Worm (Caenorhabditis elegans) whole organism, L2 larva: Measurements from ENCODE around the gene ZK856.19.
A peak's percentile ranks its signal among the peaks of the same experiment; 100 is the strongest.

Source experiments
- F13H6.1 ChIP-seq: sonication (generic microtip); optimal IDR thresholded peaks from 2 replicates; lab custom pipeline; 2016; ENCODE audit warnings: missing genetic modification characterization, missing compliant biosample characterization
- R02D3.7 ChIP-seq: fragments of 150-350 bp; optimal IDR thresholded peaks from 2 replicates; lab custom pipeline; 2014; ENCODE audit warnings: missing biosample characterization, missing genetic modification characterization
- Y55F3AM.14 ChIP-seq: fragments of 200-800 bp; sonication (Bioruptor generic); optimal IDR thresholded peaks from 2 replicates; lab custom pipeline; 2018; ENCODE audit warnings: mild to moderate bottlenecking, missing genetic modification characterization, missing compliant biosample characterization
- alr-1 ChIP-seq: fragments of 150-350 bp; optimal IDR thresholded peaks from 2 replicates; lab custom pipeline; 2014; ENCODE audit warnings: missing biosample characterization, missing genetic modification characterization
- aly-2 ChIP-seq: fragments of 150-350 bp; optimal IDR thresholded peaks from 2 replicates; lab custom pipeline; 2014; ENCODE audit warnings: missing biosample characterization, missing genetic modification characterization
- ama-1 ChIP-seq: fragments of 150-350 bp; optimal IDR thresholded peaks from 2 replicates; lab custom pipeline; 2018; ENCODE audit warnings: inconsistent platforms
- blmp-1 ChIP-seq: sonication (generic microtip); optimal IDR thresholded peaks from 2 replicates; lab custom pipeline; 2017; ENCODE audit warnings: missing genetic modification characterization, mild to moderate bottlenecking, missing compliant biosample characterization, antibody characterized with exemption, moderate library complexity; ENCODE audit not compliant: insufficient read depth
- ceh-82 ChIP-seq: fragments of 150-350 bp; optimal IDR thresholded peaks from 2 replicates; lab custom pipeline; 2014; ENCODE audit warnings: missing biosample characterization, missing genetic modification characterization
- crh-2 ChIP-seq: sonication (generic microtip); optimal IDR thresholded peaks from 2 replicates; lab custom pipeline; 2017; ENCODE audit warnings: missing biosample characterization, missing genetic modification characterization
- elt-1 ChIP-seq: fragments of 150-350 bp; optimal IDR thresholded peaks from 2 replicates; lab custom pipeline; 2014; ENCODE audit warnings: missing biosample characterization, missing genetic modification characterization
- fos-1 ChIP-seq: fragments of 150-350 bp; optimal IDR thresholded peaks from 2 replicates; lab custom pipeline; 2014; ENCODE audit warnings: missing biosample characterization, missing genetic modification characterization
- gmeb-1 ChIP-seq: fragments of 150-350 bp; optimal IDR thresholded peaks from 2 replicates; lab custom pipeline; 2014; ENCODE audit warnings: missing biosample characterization, missing genetic modification characterization
- lin-11 ChIP-seq: fragments of 150-350 bp; sonication (generic microtip); optimal IDR thresholded peaks from 2 replicates; lab custom pipeline; 2014; ENCODE audit warnings: missing biosample characterization, missing genetic modification characterization, inconsistent platforms, mixed read lengths
- lsy-2 ChIP-seq, 2 experiments: fragments of 150-350 bp in 1 of 2; sonication (generic microtip) in 1 of 2; optimal IDR thresholded peaks; 2 replicates each; lab custom pipeline; 2014 to 2017; ENCODE audit warnings: missing biosample characterization in 2 of 2, missing genetic modification characterization in 2 of 2
- mab-5 ChIP-seq: fragments of 150-350 bp; optimal IDR thresholded peaks from 2 replicates; lab custom pipeline; 2014; ENCODE audit warnings: missing biosample characterization, missing genetic modification characterization
- mdl-1 ChIP-seq, 2 experiments: fragments of 150-350 bp in 1 of 2; sonication (generic microtip) in 1 of 2; optimal IDR thresholded peaks; 2 replicates each; lab custom pipeline; 2017; ENCODE audit warnings: missing biosample characterization in 2 of 2, missing genetic modification characterization in 2 of 2
- nhr-10 ChIP-seq: sonication (generic microtip); optimal IDR thresholded peaks from 2 replicates; lab custom pipeline; 2017; ENCODE audit warnings: missing biosample characterization, missing genetic modification characterization
- nhr-11 ChIP-seq: fragments of 150-350 bp; optimal IDR thresholded peaks from 2 replicates; lab custom pipeline; 2014; ENCODE audit warnings: missing biosample characterization, missing genetic modification characterization
- nhr-129 ChIP-seq: fragments of 150-350 bp; optimal IDR thresholded peaks from 2 replicates; lab custom pipeline; 2014; ENCODE audit warnings: missing biosample characterization, missing genetic modification characterization
- nhr-21 ChIP-seq: fragments of 150-350 bp; optimal IDR thresholded peaks from 2 replicates; lab custom pipeline; 2014; ENCODE audit warnings: missing biosample characterization, missing genetic modification characterization
- nhr-237 ChIP-seq: fragments of 150-350 bp; optimal IDR thresholded peaks from 2 replicates; lab custom pipeline; 2014; ENCODE audit warnings: missing biosample characterization, missing genetic modification characterization
- nhr-25 ChIP-seq: fragments of 150-350 bp; sonication (generic microtip); optimal IDR thresholded peaks from 3 replicates; lab custom pipeline; 2014; ENCODE audit warnings: missing biosample characterization, missing genetic modification characterization
- nhr-6 ChIP-seq: fragments of 150-350 bp; optimal IDR thresholded peaks from 2 replicates; lab custom pipeline; 2014; ENCODE audit warnings: missing biosample characterization, missing genetic modification characterization
- nhr-77 ChIP-seq: fragments of 150-350 bp; optimal IDR thresholded peaks from 2 replicates; lab custom pipeline; 2014; ENCODE audit warnings: missing biosample characterization, missing genetic modification characterization
- peb-1 ChIP-seq: fragments of 150-350 bp; optimal IDR thresholded peaks from 2 replicates; lab custom pipeline; 2014; ENCODE audit warnings: missing biosample characterization, missing genetic modification characterization
- sem-4 ChIP-seq: fragments of 150-350 bp; optimal IDR thresholded peaks from 2 replicates; lab custom pipeline; 2014; ENCODE audit warnings: missing biosample characterization, missing genetic modification reagents, missing genetic modification characterization
- skn-1 ChIP-seq: sonication (generic microtip); optimal IDR thresholded peaks from 2 replicates; lab custom pipeline; 2017; ENCODE audit warnings: missing biosample characterization, missing genetic modification characterization
- sma-3 ChIP-seq: sonication (generic microtip); optimal IDR thresholded peaks from 2 replicates; lab custom pipeline; 2016; ENCODE audit warnings: missing genetic modification reagents, missing genetic modification characterization, missing compliant biosample characterization
- sma-9 ChIP-seq, 2 experiments: fragments of 150-350 bp in 1 of 2; sonication (generic microtip) in 1 of 2; optimal IDR thresholded peaks; 2 replicates each; lab custom pipeline; 2014 to 2016; ENCODE audit warnings: missing genetic modification characterization in 2 of 2, mild to moderate bottlenecking in 1 of 2, missing biosample characterization in 1 of 2, missing compliant biosample characterization in 1 of 2, missing genetic modification reagents in 1 of 2, moderate library complexity in 1 of 2
- snpc-4 ChIP-seq: fragments of 150-350 bp; optimal IDR thresholded peaks from 2 replicates; lab custom pipeline; 2014; ENCODE audit warnings: missing biosample characterization, missing genetic modification characterization
- unc-39 ChIP-seq: fragments of 150-350 bp; optimal IDR thresholded peaks from 2 replicates; lab custom pipeline; 2014; ENCODE audit warnings: missing biosample characterization, missing genetic modification characterization
- unc-55 ChIP-seq: fragments of 150-350 bp; sonication (generic microtip); optimal IDR thresholded peaks from 3 replicates; lab custom pipeline; 2014; ENCODE audit warnings: missing biosample characterization, missing genetic modification reagents, missing genetic modification characterization
- unc-62 ChIP-seq: fragments of 150-350 bp; optimal IDR thresholded peaks from 2 replicates; lab custom pipeline; 2014; ENCODE audit warnings: missing biosample characterization, missing genetic modification reagents, missing genetic modification characterization
- zag-1 ChIP-seq: fragments of 150-350 bp; optimal IDR thresholded peaks from 2 replicates; lab custom pipeline; 2014; ENCODE audit warnings: missing biosample characterization, missing genetic modification characterization
- ztf-1 ChIP-seq: fragments of 200-800 bp; sonication (Bioruptor generic); conservative IDR thresholded peaks from 2 replicates; pipeline ENCODE4 v1.3.6; 2022; ENCODE audit warnings: missing genetic modification characterization, missing compliant biosample characterization
- ztf-11 ChIP-seq: sonication (generic microtip); optimal IDR thresholded peaks from 2 replicates; lab custom pipeline; 2017; ENCODE audit warnings: missing biosample characterization, missing genetic modification characterization
- ztf-4 ChIP-seq: fragments of 150-350 bp; optimal IDR thresholded peaks from 2 replicates; lab custom pipeline; 2014; ENCODE audit warnings: missing biosample characterization, missing genetic modification characterization

Gene ZK856.19

DNA sequence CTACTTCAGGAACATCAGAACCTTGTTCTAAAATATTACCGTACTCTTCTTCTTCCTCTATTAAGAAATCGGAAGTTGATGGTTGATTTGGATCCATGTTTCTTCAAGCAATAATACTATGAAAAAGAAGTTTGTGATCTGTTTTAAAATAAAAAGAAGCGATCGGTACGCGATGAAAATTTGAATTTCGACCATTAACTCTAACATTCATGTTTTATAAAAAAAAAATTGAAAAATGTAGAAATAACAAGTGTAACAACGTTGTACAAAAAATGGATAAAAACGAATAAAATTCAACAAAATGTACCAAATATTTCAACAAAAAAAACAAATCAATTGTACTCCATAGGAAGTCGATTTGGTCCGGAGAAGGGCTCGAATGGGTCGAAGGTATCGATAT is 5.5 kb upstream of the ZK856.19 start, which contains the start of gene tftc-3:
tftc-3 (minus strand) TSS at position 101 of the 400 bp plus-strand sequence.
- TF ChIP-seq mab-5 (tag; lab: Kevin White, UChicago): no peak
- TF ChIP-seq nhr-6 (tag; lab: Kevin White, UChicago): no peak

DNA sequence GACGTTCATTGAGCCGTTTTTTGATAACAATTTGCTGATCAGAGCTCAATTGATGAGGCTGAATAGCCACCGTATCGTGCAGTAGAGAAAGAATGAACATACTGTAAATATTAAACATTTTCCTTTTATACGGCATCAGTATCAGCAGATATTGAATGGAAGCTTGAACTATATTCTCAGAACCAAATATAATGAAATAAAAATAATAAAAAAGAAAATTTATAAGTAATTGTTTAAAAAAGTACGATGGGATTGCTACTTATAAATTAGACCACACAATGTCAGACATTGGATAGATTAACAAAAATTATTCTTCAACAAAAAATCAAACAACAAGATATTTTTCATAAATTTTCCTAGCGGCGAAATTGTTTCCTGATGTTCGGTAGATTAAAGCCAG is 1.8 kb upstream of the ZK856.19 start, which contains the start of gene rpc-25:
rpc-25 (minus strand) TSS at position 101 of the 400 bp plus-strand sequence.
- TF ChIP-seq alr-1 (tag; lab: Kevin White, UChicago) (no peak), ztf-11 (tag; lab: Kevin White, UChicago) (no peak), nhr-21 (no peak)

DNA sequence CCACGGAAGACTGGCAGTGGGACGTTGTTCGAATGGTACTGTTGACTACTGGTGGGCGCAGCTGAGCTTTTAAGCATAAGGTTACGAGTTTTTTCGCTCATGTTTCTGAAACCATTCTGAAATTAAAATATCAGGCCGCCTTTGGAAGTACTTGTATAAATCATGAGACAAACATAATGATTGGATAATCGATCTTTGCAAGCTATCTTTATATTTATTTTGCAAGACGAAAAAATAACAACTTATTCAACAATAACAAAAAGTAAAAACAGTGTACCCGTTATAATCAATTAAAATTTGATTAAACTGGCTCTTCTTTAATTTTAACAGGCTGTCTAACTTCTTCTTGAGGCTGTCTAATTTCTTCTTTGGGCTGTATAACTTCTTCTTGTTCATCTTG is 770 bp upstream of the ZK856.19 start, which contains the start of gene ZK856.16:
ZK856.16 (minus strand) TSS at position 101 of the 400 bp plus-strand sequence.
- TF ChIP-seq ama-1 (lab: Kevin White, UChicago): no peak

ce11 chrV:10203435-10204009 is 1.2 kb downstream of the ZK856.19 start, which contains the start of gene chpf-1:
chpf-1 (minus strand) TSS chrV:10203485.
- peak; percentile 70 for TF ChIP-seq fos-1 (tag; lab: Kevin White, UChicago)
- no peak for TF ChIP-seq elt-1 (tag; lab: Kevin White, UChicago)
- peak; percentile 76 for TF ChIP-seq crh-2 (tag; lab: Kevin White, UChicago)
- TF ChIP-seq mdl-1 (tag; optimal IDR thresholded peaks at IDR 0.05; lab: Kevin White, UChicago): no peak
- TF ChIP-seq unc-39 (tag; lab: Kevin White, UChicago): no peak
- TF ChIP-seq lsy-2 (tag; optimal IDR thresholded peaks at IDR 0.05; lab: Kevin White, UChicago): peak in 1 of 2 experiments; percentile 0
- TF ChIP-seq nhr-237 (tag; lab: Kevin White, UChicago): no peak
- TF ChIP-seq gmeb-1 (tag; lab: Kevin White, UChicago): no peak
- TF ChIP-seq ceh-82 (tag; lab: Kevin White, UChicago): no peak
- TF ChIP-seq skn-1 (tag; lab: Kevin White, UChicago): no peak
- no peak for TF ChIP-seq ztf-1 (GFP tag; lab: Robert Waterston, UW)
- TF ChIP-seq ama-1 (lab: Kevin White, UChicago): peak; percentile 17
- TF ChIP-seq nhr-25: no peak
- no peak for TF ChIP-seq lin-11 (tag; lab: Kevin White, UChicago)
- TF ChIP-seq peb-1 (tag; lab: Kevin White, UChicago): no peak
- TF ChIP-seq Y55F3AM.14: no peak
- no peak for TF ChIP-seq nhr-6 (tag; lab: Kevin White, UChicago)
- TF ChIP-seq nhr-11: no peak
- TF ChIP-seq snpc-4 (tag; lab: Kevin White, UChicago): no peak
- TF ChIP-seq nhr-129: peak; percentile 14
- peak; percentile 59 for TF ChIP-seq blmp-1
- no peak for TF ChIP-seq R02D3.7 (tag; lab: Kevin White, UChicago)
- TF ChIP-seq unc-62: no peak
- TF ChIP-seq sem-4 (tag; lab: Kevin White, UChicago): no peak
- no peak for TF ChIP-seq zag-1 (tag; lab: Kevin White, UChicago)
- no peak for TF ChIP-seq unc-55 (GFP tag; lab: Kevin White, UChicago)
- TF ChIP-seq nhr-10 (tag; lab: Kevin White, UChicago): no peak
- no peak for TF ChIP-seq F13H6.1
- no peak for TF ChIP-seq aly-2
- no peak for TF ChIP-seq ztf-4 (tag; lab: Kevin White, UChicago)
- no peak for TF ChIP-seq sma-3 (GFP tag; lab: Kevin White, UChicago)
- no peak for TF ChIP-seq nhr-77
- peak; percentile 2 for TF ChIP-seq sma-9 (GFP tag; optimal IDR thresholded peaks at IDR 0.05; lab: Kevin White, UChicago)
- no peak for TF ChIP-seq sma-9 (tag; optimal IDR thresholded peaks at IDR 0.05; lab: Kevin White, UChicago)
- TF ChIP-seq ztf-11 (tag; lab: Kevin White, UChicago): no peak
